Worm (Caenorhabditis elegans) whole organism, L2 larva: Measurements from ENCODE around the gene tag-115.

Experiments used
- ZK546.5 ChIP-seq: sonication (generic microtip); optimal IDR thresholded peaks from 2 replicates; lab custom pipeline; 2017; ENCODE audit warnings: missing biosample characterization, missing genetic modification characterization
- ceh-82 ChIP-seq: fragments of 150-350 bp; optimal IDR thresholded peaks from 2 replicates; lab custom pipeline; 2014; ENCODE audit warnings: missing biosample characterization, missing genetic modification characterization
- fos-1 ChIP-seq: fragments of 150-350 bp; optimal IDR thresholded peaks from 2 replicates; lab custom pipeline; 2014; ENCODE audit warnings: missing biosample characterization, missing genetic modification characterization
- lin-39 ChIP-seq: fragments of 150-350 bp; optimal IDR thresholded peaks from 2 replicates; lab custom pipeline; 2014; ENCODE audit warnings: missing biosample characterization, missing genetic modification reagents, missing genetic modification characterization
- lsy-2 ChIP-seq, 2 experiments: fragments of 150-350 bp in 1 of 2; sonication (generic microtip) in 1 of 2; optimal IDR thresholded peaks; 2 replicates each; lab custom pipeline; 2014 to 2017; ENCODE audit warnings: missing biosample characterization in 2 of 2, missing genetic modification characterization in 2 of 2
- nhr-10 ChIP-seq: sonication (generic microtip); optimal IDR thresholded peaks from 2 replicates; lab custom pipeline; 2017; ENCODE audit warnings: missing biosample characterization, missing genetic modification characterization
- nhr-12 ChIP-seq: fragments of 150-350 bp; optimal IDR thresholded peaks from 2 replicates; lab custom pipeline; 2014; ENCODE audit warnings: missing biosample characterization, missing genetic modification characterization
- sma-9 ChIP-seq, 2 experiments: fragments of 150-350 bp in 1 of 2; sonication (generic microtip) in 1 of 2; optimal IDR thresholded peaks; 2 replicates each; lab custom pipeline; 2014 to 2016; ENCODE audit warnings: missing genetic modification characterization in 2 of 2, mild to moderate bottlenecking in 1 of 2, missing biosample characterization in 1 of 2, missing compliant biosample characterization in 1 of 2, missing genetic modification reagents in 1 of 2, moderate library complexity in 1 of 2

ce11 chrIV:13244024-13244423 lies 4.8 kb upstream of the tag-115 start, which contains the start of gene cox-11:
- TF ChIP-seq ceh-82 (tag; lab: Kevin White, UChicago) (no peak), nhr-12 (tag; lab: Kevin White, UChicago) (no peak), sma-9 (GFP tag; optimal IDR thresholded peaks at IDR 0.05; lab: Kevin White, UChicago) (no peak), sma-9 (tag; optimal IDR thresholded peaks at IDR 0.05; lab: Kevin White, UChicago) (no peak), ZK546.5 (no peak), lin-39 (tag; lab: Kevin White, UChicago) (no peak), fos-1 (no peak), nhr-10 (tag; lab: Kevin White, UChicago) (no peak), lsy-2 (tag; optimal IDR thresholded peaks at IDR 0.05; lab: Kevin White, UChicago) (no peak)
